Fruit fly (Drosophila melanogaster): ENCODE results near the gene CG5662.

CG5662 gene

dm6 chrX:15210086-15210485 lies at the start of gene CG5662:
Gene CG5662 (plus strand): TSS chrX:15210386.
- no peak for TF ChIP-seq CG14050 (GFP tag; IDR thresholded peaks at IDR 0.05)
- TF ChIP-seq Fer3 (tag; optimal IDR thresholded peaks at IDR 0.05), result no peak
- no peak for TF ChIP-seq CG6765 (GFP tag; optimal IDR thresholded peaks at IDR 0.05)
- TF ChIP-seq schlank (tag; optimal IDR thresholded peaks at IDR 0.05), result no peak
- TF ChIP-seq HLH54F (GFP tag; optimal IDR thresholded peaks at IDR 0.05), result no peak
- TF ChIP-seq Med (GFP tag), result no peak
- no peak for TF ChIP-seq CG12219 (GFP tag; optimal IDR thresholded peaks at IDR 0.05)
- no peak for TF ChIP-seq CG6854 (GFP tag; optimal IDR thresholded peaks at IDR 0.05)
- TF ChIP-seq CG17612 (GFP tag; IDR thresholded peaks at IDR 0.05), result no peak
- no peak for TF ChIP-seq pb (GFP tag; optimal IDR thresholded peaks at IDR 0.05)
- TF ChIP-seq lmd (GFP tag; IDR thresholded peaks at IDR 0.05), result no peak

DNA sequence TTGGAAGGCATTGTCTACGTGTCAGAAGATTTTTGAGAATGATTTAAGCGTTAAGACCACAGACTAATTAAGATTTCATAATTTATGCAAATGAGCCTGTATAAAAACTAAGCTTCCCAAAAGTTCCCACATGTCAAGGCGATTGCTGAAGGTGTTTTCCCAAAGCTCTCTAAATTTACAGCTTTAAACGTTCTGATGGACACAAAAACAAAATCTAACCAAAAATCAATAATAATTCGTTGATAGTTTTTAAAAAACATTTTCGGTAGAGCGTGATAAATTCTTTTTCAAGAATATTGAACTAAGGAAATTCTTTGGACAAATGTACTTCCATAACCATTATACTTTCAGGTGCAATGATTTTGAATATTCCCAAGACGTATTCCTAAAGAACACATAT lies 48.1 kb upstream of the CG5662 start:
- peak; percentile 53 for TF ChIP-seq sens (GFP tag)
- TF ChIP-seq MESR4 (GFP tag; optimal IDR thresholded peaks at IDR 0.05), result no peak

DNA sequence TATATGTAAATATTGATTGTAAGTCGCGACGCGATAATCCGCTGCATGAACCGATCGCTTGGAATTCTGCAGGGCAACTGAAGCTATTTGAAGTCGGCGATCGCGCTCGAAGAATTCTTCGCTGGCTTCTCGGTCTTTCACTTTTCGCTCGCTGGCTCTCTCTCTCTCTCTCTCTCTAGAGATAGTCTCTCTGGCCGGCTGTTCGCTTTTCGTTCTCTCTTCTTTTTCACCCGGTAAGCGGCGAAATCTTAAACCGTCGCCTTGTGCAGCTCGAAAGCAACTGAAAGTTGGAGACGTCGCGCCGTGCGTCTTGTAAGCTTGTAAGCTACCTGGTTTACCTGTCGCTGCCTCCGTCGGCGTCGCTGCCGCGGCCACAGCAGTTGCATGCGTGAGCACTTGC lies 47.2 kb upstream of the CG5662 start, which contains the start of gene CG9095:
TSS of gene CG9095 (minus strand) at position 285 of the 400 bp plus-strand sequence.
- TF ChIP-seq HLH4C (GFP tag; IDR thresholded peaks at IDR 0.05; ENCODE audit: partially characterized antibody) (no peak), Lhr (GFP tag; optimal IDR thresholded peaks at IDR 0.05) (no peak), yki (optimal IDR thresholded peaks at IDR 0.05) (peak; percentile 16), CG6683 (GFP tag; optimal IDR thresholded peaks at IDR 0.05) (no peak), CG4328 (GFP tag; optimal IDR thresholded peaks at IDR 0.05) (no peak), CG6854 (GFP tag; optimal IDR thresholded peaks at IDR 0.05) (no peak), sug (tag; optimal IDR thresholded peaks at IDR 0.05) (no peak), CG10366 (GFP tag; IDR thresholded peaks at IDR 0.05) (no peak), CG10462 (GFP tag; optimal IDR thresholded peaks at IDR 0.05) (no peak), Max (GFP tag; optimal IDR thresholded peaks at IDR 0.05) (no peak), tap (tag; optimal IDR thresholded peaks at IDR 0.05) (no peak), tll (GFP tag; optimal IDR thresholded peaks at IDR 0.05) (no peak), Abd-B (GFP tag; optimal IDR thresholded peaks at IDR 0.05) (no peak), CG1024 (GFP tag; IDR thresholded peaks at IDR 0.05) (no peak), Blimp-1 (GFP tag; optimal IDR thresholded peaks at IDR 0.05) (peak; percentile 56), jumu (GFP tag; optimal IDR thresholded peaks at IDR 0.05) (no peak), Rfx (GFP tag; IDR thresholded peaks at IDR 0.05) (no peak), vvl (GFP tag; IDR thresholded peaks at IDR 0.05) (peak; percentile 23; the same call in 1 of the 2 replicates), Jarid2 (GFP tag; optimal IDR thresholded peaks at IDR 0.05) (peak; percentile 62), ap (GFP tag; IDR thresholded peaks at IDR 0.05) (no peak), CG3065 (GFP tag; optimal IDR thresholded peaks at IDR 0.05) (no peak), CG14050 (GFP tag; IDR thresholded peaks at IDR 0.05) (no peak), CG17186 (GFP tag; optimal IDR thresholded peaks at IDR 0.05) (no peak), CG1602 (GFP tag; optimal IDR thresholded peaks at IDR 0.05) (no peak), caup (GFP tag; optimal IDR thresholded peaks at IDR 0.05; ENCODE audit: severe bottlenecking) (no peak), ac (GFP tag; optimal IDR thresholded peaks at IDR 0.05) (no peak), pho (GFP tag; optimal IDR thresholded peaks at IDR 0.05) (no peak), CG11093 (GFP tag; IDR thresholded peaks at IDR 0.05) (no peak), knrl (GFP tag; IDR thresholded peaks at IDR 0.05; ENCODE audit: partially characterized antibody) (no peak), Hey (tag; optimal IDR thresholded peaks at IDR 0.05) (no peak), CG2129 (GFP tag; IDR thresholded peaks at IDR 0.05; ENCODE audit: partially characterized antibody) (no peak), sens-2 (GFP tag; IDR thresholded peaks at IDR 0.05) (no peak), stwl (tag; optimal IDR thresholded peaks at IDR 0.05) (no peak), CG6272 (GFP tag; IDR thresholded peaks at IDR 0.05) (no peak), Oaz (GFP tag; IDR thresholded peaks at IDR 0.05) (no peak), HLH54F (GFP tag; optimal IDR thresholded peaks at IDR 0.05) (no peak), CG15514 (GFP tag; optimal IDR thresholded peaks at IDR 0.05) (no peak), kni (GFP tag; optimal IDR thresholded peaks at IDR 0.05) (no peak)
